Fruit fly (Drosophila melanogaster) ovary, adult (tissue): ENCODE data around the gene CG7275.

ENCODE experiments used
- CG17801 ChIP-seq: fragments of 200-800 bp; optimal IDR thresholded peaks from 2 replicates; lab custom pipeline; 2019; ENCODE audit warnings: missing biosample characterization, mild to moderate bottlenecking, missing genetic modification characterization, moderate library complexity; ENCODE audit not compliant: partially characterized antibody

The CG7275 gene

dm6 chr3L:15519920-15520319 lies 21.2 kb downstream of the CG7275 start:
- no peak for TF ChIP-seq CG17801

- no peak for TF ChIP-seq CG17801
Observed at dm6 chr3L:15520320-15520719, 21.6 kb downstream of the CG7275 start, which contains the start of gene yellow-k. TSS of gene yellow-k (plus strand) at chr3L:15520620.

- TF ChIP-seq CG17801, result peak; percentile 16
Observed at dm6 chr3L:15523806-15524346, 25.1 kb downstream of the CG7275 start, which contains the start of gene CG7945. TSS of gene CG7945 (minus strand) at chr3L:15524137.

- TF ChIP-seq CG17801, result no peak
Observed at dm6 chr3L:15525153-15525552, 26.4 kb downstream of the CG7275 start, which contains the start of gene CG33986. TSS of gene CG33986 (minus strand) at chr3L:15525253.

- TF ChIP-seq CG17801, result no peak
Observed at dm6 chr3L:15526712-15527111, 28.0 kb downstream of the CG7275 start, which contains the start of gene CG33985. TSS of gene CG33985 (minus strand) at chr3L:15526812.

dm6 chr3L:15527416-15527815 lies 28.7 kb downstream of the CG7275 start, which contains the start of gene CG42729:
TSS of gene CG42729 (minus strand) at chr3L:15527516.
- no peak for TF ChIP-seq CG17801

- TF ChIP-seq CG17801, result no peak
Observed at dm6 chr3L:15528096-15528495, 29.3 kb downstream of the CG7275 start, which contains the start of gene CG42728. TSS of gene CG42728 (minus strand) at chr3L:15528196.

- no peak for TF ChIP-seq CG17801
Observed at dm6 chr3L:15529143-15529542, 30.4 kb downstream of the CG7275 start, which contains the start of gene obst-H. TSS of gene obst-H (minus strand) at chr3L:15529243.

- TF ChIP-seq CG17801, result no peak
Observed at dm6 chr3L:15530071-15530470, 31.3 kb downstream of the CG7275 start.

- TF ChIP-seq CG17801, result no peak
Observed at dm6 chr3L:15530638-15531225, 32.0 kb downstream of the CG7275 start.

- TF ChIP-seq CG17801, result no peak
Observed at dm6 chr3L:15531423-15532325, 32.9 kb downstream of the CG7275 start, which contains the start of gene CG43248. TSS of gene CG43248 (minus strand) at chr3L:15531473.

dm6 chr3L:15532368-15533030 lies 33.7 kb downstream of the CG7275 start:
- no peak for TF ChIP-seq CG17801

- TF ChIP-seq CG17801, result no peak
Observed at dm6 chr3L:15533402-15534129, 34.8 kb downstream of the CG7275 start.

dm6 chr3L:15534274-15535227 lies 35.8 kb downstream of the CG7275 start:
- TF ChIP-seq CG17801, result no peak

dm6 chr3L:15535228-15535598 lies 36.5 kb downstream of the CG7275 start, which contains the start of gene CrebA:
TSS of gene CrebA (plus strand) at chr3L:15535395.
- peak; percentile 1 for TF ChIP-seq CG17801
